Fruit fly (Drosophila melanogaster) ovary, adult (tissue): Measurements from ENCODE around the gene SerRS-m.

ENCODE experiments used
- CG17801 ChIP-seq: fragments of 200-800 bp; optimal IDR thresholded peaks from 2 replicates; lab custom pipeline; 2019; ENCODE audit warnings: missing biosample characterization, mild to moderate bottlenecking, missing genetic modification characterization, moderate library complexity; ENCODE audit not compliant: partially characterized antibody

The SerRS-m gene

dm6 chr3R:15361490-15361889 lies 21.0 kb downstream of the SerRS-m start, which contains the start of the genes Cog2 and Trax:
Gene Cog2, minus strand, starts transcription at chr3R:15361657.
Gene Trax, plus strand, starts transcription at chr3R:15361692.
- TF ChIP-seq CG17801 (GFP tag; lab: Kevin White, UChicago), result peak; percentile 65

dm6 chr3R:15363608-15364007 lies 23.1 kb downstream of the SerRS-m start, which contains the start of gene CG6171:
Gene CG6171, minus strand, starts transcription at chr3R:15363857.
- peak; percentile 10 for TF ChIP-seq CG17801 (GFP tag; lab: Kevin White, UChicago)

- TF ChIP-seq CG17801 (GFP tag; lab: Kevin White, UChicago), result peak; percentile 6
These were observed 26.4 kb downstream of the SerRS-m start for dm6 chr3R:15366839-15367238.

dm6 chr3R:15367477-15367876 lies 27.0 kb downstream of the SerRS-m start, which contains the start of gene CG34404:
Gene CG34404, minus strand, starts transcription at chr3R:15367665.
- TF ChIP-seq CG17801 (GFP tag; lab: Kevin White, UChicago), result no peak

dm6 chr3R:15369742-15370141 lies 29.3 kb downstream of the SerRS-m start, which contains the start of gene CG14868:
Gene CG14868, minus strand, starts transcription at chr3R:15369945.
- TF ChIP-seq CG17801 (GFP tag; lab: Kevin White, UChicago), result no peak

dm6 chr3R:15371833-15372232 lies 31.4 kb downstream of the SerRS-m start, which contains the start of the genes Ccm3 and CG6136:
Gene Ccm3, plus strand, starts transcription at chr3R:15371957.
Gene CG6136, minus strand, starts transcription at chr3R:15372212.
- peak; percentile 67 for TF ChIP-seq CG17801 (GFP tag; lab: Kevin White, UChicago)

dm6 chr3R:15374397-15374796 lies 33.9 kb downstream of the SerRS-m start, which contains the start of gene Rbp:
Gene Rbp, plus strand, starts transcription at chr3R:15374635.
- TF ChIP-seq CG17801 (GFP tag; lab: Kevin White, UChicago), result no peak

dm6 chr3R:15375470-15375869 lies 35.0 kb downstream of the SerRS-m start:
- no peak for TF ChIP-seq CG17801 (GFP tag; lab: Kevin White, UChicago)

- no peak for TF ChIP-seq CG17801 (GFP tag; lab: Kevin White, UChicago)
These were observed 38.6 kb downstream of the SerRS-m start for dm6 chr3R:15379071-15379470.

dm6 chr3R:15382851-15383250 lies 42.4 kb downstream of the SerRS-m start, which contains the start of gene h-cup:
Gene h-cup, minus strand, starts transcription at chr3R:15382951.
- no peak for TF ChIP-seq CG17801 (GFP tag; lab: Kevin White, UChicago)
